Worm (Caenorhabditis elegans) whole organism, L4 larva: ENCODE data around the gene nhr-176.

Source experiments
- F44E2.7 ChIP-seq: fragments of 200-800 bp; sonication (Bioruptor generic); IDR thresholded peaks from 2 replicates; pipeline ENCODE4 v2.1.2; 2022; ENCODE audit warnings: missing genetic modification characterization, missing compliant biosample characterization
- T26A8.4 ChIP-seq: fragments of 200-800 bp; sonication (Bioruptor generic); IDR thresholded peaks from 2 replicates; pipeline ENCODE4 v1.3.6; 2022; ENCODE audit warnings: missing genetic modification characterization, missing compliant biosample characterization
- ZK546.5 ChIP-seq, 2 experiments: sonication (generic microtip); optimal IDR thresholded peaks; 2 replicates each; lab custom pipeline; 2017; ENCODE audit warnings: missing biosample characterization in 2 of 2, missing genetic modification characterization in 2 of 2
- aha-1 ChIP-seq: fragments of 150-350 bp; peaks from one replicate; lab custom pipeline; 2014; ENCODE audit warnings: missing biosample characterization, missing genetic modification characterization
- aly-2 ChIP-seq: sonication (generic microtip); optimal IDR thresholded peaks from 2 replicates; lab custom pipeline; 2018; ENCODE audit warnings: missing biosample characterization, missing genetic modification characterization
- ama-1 ChIP-seq: fragments of 150-350 bp; optimal IDR thresholded peaks from 2 replicates; lab custom pipeline; 2014; ENCODE audit warnings: inconsistent platforms, mixed read lengths
- ceh-82 ChIP-seq: sonication (generic microtip); optimal IDR thresholded peaks from 2 replicates; lab custom pipeline; 2017; ENCODE audit warnings: missing biosample characterization, missing genetic modification characterization
- ces-1 ChIP-seq: fragments of 150-350 bp; sonication (generic microtip); optimal IDR thresholded peaks from 4 replicates; lab custom pipeline; 2014; ENCODE audit warnings: missing biosample characterization, missing genetic modification reagents, missing genetic modification characterization
- ctbp-1 ChIP-seq: fragments of 200-800 bp; sonication (Bioruptor generic); IDR thresholded peaks from 2 replicates; pipeline ENCODE4 v1.3.6; 2022; ENCODE audit warnings: missing genetic modification reagents, missing genetic modification characterization, missing compliant biosample characterization
- daf-8 ChIP-seq: fragments of 200-800 bp; sonication (Bioruptor generic); IDR thresholded peaks from 2 replicates; pipeline ENCODE4 v1.3.6; 2022; ENCODE audit warnings: missing genetic modification characterization, missing compliant biosample characterization
- duxl-1 ChIP-seq: sonication (generic microtip); optimal IDR thresholded peaks from 2 replicates; lab custom pipeline; 2016; ENCODE audit warnings: mild to moderate bottlenecking, missing genetic modification characterization, moderate library complexity, missing compliant biosample characterization; ENCODE audit not compliant: poor library complexity
- gei-8 ChIP-seq: fragments of 200-800 bp; sonication (Bioruptor generic); optimal IDR thresholded peaks from 2 replicates; lab custom pipeline; 2018; ENCODE audit warnings: mild to moderate bottlenecking, missing genetic modification characterization, missing compliant biosample characterization
- hif-1 ChIP-seq, 2 experiments: sonication (generic microtip); optimal IDR thresholded peaks; 2 replicates each; lab custom pipeline; 2016 to 2017; ENCODE audit warnings: missing compliant biosample characterization in 2 of 2, missing genetic modification characterization in 2 of 2, missing genetic modification reagents in 2 of 2, missing genotype in 2 of 2, mild to moderate bottlenecking in 1 of 2
- lsy-2 ChIP-seq, 2 experiments: fragments of 150-350 bp in 1 of 2; sonication (generic microtip) in 1 of 2; optimal IDR thresholded peaks; 2 replicates each; lab custom pipeline; 2014 to 2017; ENCODE audit warnings: missing biosample characterization in 2 of 2, missing genetic modification characterization in 2 of 2
- madf-5 ChIP-seq, 2 experiments: fragments of 200-800 bp; sonication (Bioruptor generic); IDR thresholded peaks; 2 replicates each; pipeline ENCODE4 v1.3.6; 2022; ENCODE audit warnings: missing compliant biosample characterization in 2 of 2, missing genetic modification characterization in 2 of 2
- madf-9 ChIP-seq: fragments of 200-800 bp; sonication (Bioruptor generic); conservative IDR thresholded peaks from 2 replicates; pipeline ENCODE4 v1.3.6; 2022; ENCODE audit warnings: missing genetic modification reagents, missing genetic modification characterization, missing compliant biosample characterization
- nhr-11 ChIP-seq: fragments of 150-350 bp; optimal IDR thresholded peaks from 2 replicates; lab custom pipeline; 2014; ENCODE audit warnings: missing biosample characterization, missing genetic modification characterization
- nhr-111 ChIP-seq: fragments of 200-800 bp; sonication (Bioruptor generic); optimal IDR thresholded peaks from 2 replicates; lab custom pipeline; 2018; ENCODE audit warnings: mild to moderate bottlenecking, missing genetic modification characterization, missing compliant biosample characterization
- nhr-237 ChIP-seq: sonication (generic microtip); optimal IDR thresholded peaks from 2 replicates; lab custom pipeline; 2017; ENCODE audit warnings: missing biosample characterization, missing genetic modification characterization
- nhr-41 ChIP-seq: fragments of 200-800 bp; sonication (Bioruptor generic); IDR thresholded peaks from 2 replicates; pipeline ENCODE4 v1.3.6; 2022; ENCODE audit warnings: missing genetic modification reagents, missing genetic modification characterization, missing compliant biosample characterization
- nhr-48 ChIP-seq: sonication (generic microtip); optimal IDR thresholded peaks from 2 replicates; lab custom pipeline; 2016; ENCODE audit warnings: mild to moderate bottlenecking, missing genetic modification characterization, missing compliant biosample characterization
- nhr-77 ChIP-seq: fragments of 150-350 bp; optimal IDR thresholded peaks from 2 replicates; lab custom pipeline; 2014; ENCODE audit warnings: missing biosample characterization, missing genetic modification characterization
- rbr-2 ChIP-seq: sonication (generic microtip); optimal IDR thresholded peaks from 2 replicates; lab custom pipeline; 2016; ENCODE audit warnings: missing genotype, missing genetic modification characterization, missing compliant biosample characterization
- sdz-12 ChIP-seq: fragments of 200-800 bp; sonication (Bioruptor generic); optimal IDR thresholded peaks from 2 replicates; lab custom pipeline; 2018; ENCODE audit warnings: mild to moderate bottlenecking, missing genetic modification characterization, missing compliant biosample characterization
- set-16 ChIP-seq: fragments of 200-800 bp; sonication (Bioruptor generic); IDR thresholded peaks from 2 replicates; pipeline ENCODE4 v1.3.6; 2022; ENCODE audit warnings: missing genetic modification reagents, missing genetic modification characterization, missing compliant biosample characterization
- skn-1 ChIP-seq: fragments of 150-350 bp; optimal IDR thresholded peaks from 2 replicates; lab custom pipeline; 2014; ENCODE audit warnings: missing biosample characterization, missing genetic modification characterization
- snpc-1.2 ChIP-seq: fragments of 200-800 bp; sonication (Bioruptor generic); IDR thresholded peaks from 2 replicates; pipeline ENCODE4 v1.3.6; 2022; ENCODE audit warnings: missing genetic modification reagents, missing genetic modification characterization, missing compliant biosample characterization
- tag-97 ChIP-seq: fragments of 200-800 bp; sonication (Bioruptor generic); IDR thresholded peaks from 2 replicates; pipeline ENCODE4 v1.3.6; 2022; ENCODE audit warnings: missing genetic modification characterization, missing compliant biosample characterization
- unc-39 ChIP-seq: sonication (generic microtip); optimal IDR thresholded peaks from 2 replicates; lab custom pipeline; 2017; ENCODE audit warnings: missing biosample characterization, missing genetic modification characterization
- unc-62 ChIP-seq, 3 experiments: fragments of 150-350 bp in 1 of 3; sonication (generic microtip); optimal IDR thresholded peaks in 2 of 3; peaks in 1 of 3; 1 replicate in 1 of 3; 2 replicates in 2 of 3; lab custom pipeline; 2014 to 2017; ENCODE audit warnings: missing biosample characterization in 3 of 3, missing genetic modification characterization in 3 of 3, missing genetic modification reagents in 3 of 3, missing genotype in 1 of 3
- zfp-3 ChIP-seq: fragments of 200-800 bp; sonication (Bioruptor generic); conservative IDR thresholded peaks from 2 replicates; pipeline ENCODE4 v1.3.6; 2022; ENCODE audit warnings: missing genetic modification reagents, missing genetic modification characterization, missing compliant biosample characterization
- zip-11 ChIP-seq: fragments of 200-800 bp; sonication (Bioruptor generic); IDR thresholded peaks from 2 replicates; pipeline ENCODE4 v1.3.6; 2022; ENCODE audit warnings: missing genetic modification characterization, missing compliant biosample characterization
- ztf-7 ChIP-seq: fragments of 150-350 bp; optimal IDR thresholded peaks from 2 replicates; lab custom pipeline; 2014; ENCODE audit warnings: missing biosample characterization, missing genetic modification characterization

Gene nhr-176

DNA sequence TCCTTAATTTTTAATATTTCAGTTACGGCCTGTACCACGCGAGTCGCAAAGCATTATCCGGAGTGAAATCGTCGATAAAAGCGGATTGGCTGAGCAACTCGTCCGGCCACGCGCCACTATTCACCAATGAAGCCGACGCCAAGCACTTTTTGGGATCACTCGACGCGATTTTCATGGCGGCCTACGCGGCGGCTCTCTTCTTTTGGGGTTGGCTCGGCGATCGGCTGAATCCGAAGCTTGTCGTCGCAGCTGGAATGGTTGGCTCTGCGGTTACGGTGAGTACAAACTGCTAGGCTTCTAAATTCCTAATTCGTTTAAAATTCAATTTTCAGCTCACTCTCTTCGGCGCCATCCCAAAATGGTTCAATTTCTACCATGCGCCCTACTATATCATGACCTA, 46.2 kb upstream of the nhr-176 start:
- TF ChIP-seq set-16 (GFP tag; lab: Robert Waterston, UW) (peak; percentile 67), ama-1 (lab: Kevin White, UChicago) (no peak)

DNA sequence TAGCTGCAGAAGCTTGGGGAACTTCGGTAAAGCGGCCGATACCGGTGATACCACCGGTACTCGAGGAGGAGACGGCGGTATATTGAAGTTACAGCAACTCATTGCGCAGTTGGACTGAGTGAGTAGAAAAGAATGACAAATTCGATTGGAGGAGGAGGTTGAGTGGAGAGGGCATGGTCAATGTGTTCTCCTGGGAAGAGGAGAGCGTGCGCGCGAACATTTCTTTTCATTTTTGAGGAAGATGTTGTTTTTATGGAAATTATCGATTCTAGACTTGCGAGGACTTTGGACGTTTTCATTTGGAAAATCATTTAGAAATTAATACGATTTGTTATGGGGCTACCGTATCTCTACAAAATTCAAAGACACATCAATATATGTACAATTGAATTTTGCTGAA, 41.9 kb upstream of the nhr-176 start:
- TF ChIP-seq daf-8 (GFP tag; lab: Robert Waterston, UW) = no peak
- no peak for TF ChIP-seq ces-1 (GFP tag; lab: Kevin White, UChicago)
- TF ChIP-seq gei-8 = no peak
- no peak for TF ChIP-seq ztf-7 (tag; lab: Kevin White, UChicago)
- TF ChIP-seq nhr-11 (tag; lab: Kevin White, UChicago) = no peak
- TF ChIP-seq nhr-48 (tag; lab: Kevin White, UChicago) = no peak

DNA sequence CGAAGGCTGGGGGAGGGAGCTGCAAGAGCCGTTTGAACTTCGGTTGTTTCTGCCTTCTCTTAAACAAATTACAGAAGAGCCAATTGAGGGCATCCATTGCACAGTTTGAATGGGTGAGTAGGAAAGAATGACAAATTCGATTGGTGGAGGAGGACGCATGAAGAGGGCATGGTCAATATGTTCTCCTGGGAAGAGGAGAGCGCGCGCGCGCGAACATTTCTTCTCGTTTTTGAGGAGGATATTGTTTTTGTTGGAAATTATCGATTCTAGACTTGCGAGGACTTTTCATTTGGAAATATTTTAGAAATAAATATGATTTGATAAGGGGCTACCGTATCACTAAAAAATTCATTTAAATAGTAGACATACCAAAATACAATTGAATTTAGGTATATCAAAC, 39.6 kb upstream of the nhr-176 start, which contains the start of gene T10C6.7:
Gene T10C6.7 (minus strand): TSS at position 143 of the 400 bp plus-strand sequence.
- no peak for TF ChIP-seq lsy-2 (tag; optimal IDR thresholded peaks at IDR 0.05; lab: Kevin White, UChicago)
- no peak for TF ChIP-seq unc-39 (tag; lab: Kevin White, UChicago)
- no peak for TF ChIP-seq ces-1 (GFP tag; lab: Kevin White, UChicago)
- no peak for TF ChIP-seq ctbp-1
- TF ChIP-seq, all 104 proteins: peak for 0

DNA sequence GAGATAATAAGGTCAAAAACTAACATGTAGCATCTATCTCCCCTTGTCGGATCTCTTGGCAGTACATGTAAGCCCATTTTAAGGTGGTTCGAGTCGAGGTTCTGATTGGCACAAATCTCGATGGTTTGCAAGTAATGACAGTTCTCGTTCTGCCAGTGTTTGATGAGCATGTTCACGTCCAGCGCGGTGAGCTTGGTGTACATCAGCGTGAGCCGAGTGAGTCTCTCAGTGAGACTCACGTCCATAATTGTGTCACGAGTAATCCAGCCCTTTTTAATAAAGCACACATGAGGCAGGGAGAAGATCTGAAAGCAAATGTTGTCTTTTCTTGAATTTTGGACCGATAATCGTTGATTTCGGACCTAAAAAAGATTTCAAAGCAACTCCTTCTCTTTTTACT, 38.4 kb upstream of the nhr-176 start, which contains the start of gene T10C6.16:
Gene T10C6.16 (minus strand): TSS at position 245 of the 400 bp plus-strand sequence.
- TF ChIP-seq zip-11 = no peak
- 0 out of 2 replicates have a peak, but pooled peaks have one; percentile 8 for TF ChIP-seq snpc-1.2
- peak in 1 of 2 experiments; percentile 97 for TF ChIP-seq unc-62 (GFP tag; optimal IDR thresholded peaks at IDR 0.05 in 1 of 2; lab: Kevin White, UChicago)
- TF ChIP-seq unc-62 (tag; optimal IDR thresholded peaks at IDR 0.05; lab: Kevin White, UChicago) = no peak
- TF ChIP-seq aha-1 = peak; percentile 79
- no peak for TF ChIP-seq duxl-1 (tag; lab: Kevin White, UChicago)

DNA sequence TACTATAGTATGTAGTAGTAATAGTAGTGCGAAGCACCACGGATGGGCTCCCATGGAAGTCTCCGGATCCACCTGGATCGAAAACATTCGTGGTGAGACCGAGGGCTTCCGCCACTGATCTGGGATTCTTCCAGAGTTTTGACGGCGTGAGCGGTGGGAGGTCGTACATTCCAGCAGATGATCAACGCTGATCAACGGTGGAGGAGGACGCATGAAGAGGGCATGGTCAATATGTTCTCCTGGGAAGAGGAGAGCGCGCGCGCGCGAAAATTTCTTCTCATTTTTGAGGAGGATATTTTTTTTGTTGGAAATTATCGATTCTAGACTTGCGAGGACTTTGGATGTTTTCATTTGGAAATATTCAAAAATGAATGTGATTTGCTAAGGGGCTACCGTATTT, 37.6 kb upstream of the nhr-176 start:
- TF ChIP-seq hif-1 (tag; optimal IDR thresholded peaks at IDR 0.05; lab: Kevin White, UChicago) = no peak
- no peak for TF ChIP-seq nhr-41
- TF ChIP-seq set-16 (GFP tag; lab: Robert Waterston, UW) = peak; percentile 54

DNA sequence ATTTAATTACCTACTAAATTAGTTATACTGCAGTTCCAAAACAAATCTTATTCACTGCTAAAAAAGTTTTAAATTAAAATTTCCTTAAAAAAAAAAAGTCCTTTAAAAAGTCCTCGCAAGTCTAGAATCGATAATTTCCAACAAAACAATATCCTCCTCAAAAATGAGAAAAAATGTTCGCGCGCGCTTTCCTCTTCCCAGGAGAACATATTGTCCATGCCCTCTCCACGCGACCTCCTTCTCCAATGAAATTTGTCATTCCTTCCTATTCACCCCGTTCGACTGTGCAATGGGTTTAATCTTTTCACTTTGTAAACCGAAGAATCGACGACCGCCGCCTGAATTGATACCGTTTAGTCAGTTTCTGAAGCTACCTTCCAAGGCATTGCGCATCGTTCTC, 35.0 kb upstream of the nhr-176 start, which contains the start of gene T10C6.10:
Gene T10C6.10 (plus strand): TSS at position 248 of the 400 bp plus-strand sequence.
- TF ChIP-seq ceh-82 (tag; lab: Kevin White, UChicago) (no peak), tag-97 (no peak), nhr-237 (tag; lab: Kevin White, UChicago) (no peak), unc-39 (tag; lab: Kevin White, UChicago) (no peak), T26A8.4 (GFP tag; lab: Robert Waterston, UW) (no peak), ZK546.5 (tag; optimal IDR thresholded peaks at IDR 0.05; lab: Kevin White, UChicago) (no peak), madf-5 (GFP tag; IDR thresholded peaks at IDR 0.05; lab: Robert Waterston, UW) (no peak), zfp-3 (GFP tag; lab: Robert Waterston, UW) (no peak), nhr-77 (tag; lab: Kevin White, UChicago) (no peak), F44E2.7 (GFP tag; lab: Robert Waterston, UW) (no peak), madf-9 (GFP tag; lab: Robert Waterston, UW) (no peak), nhr-111 (no peak), rbr-2 (no peak), nhr-11 (tag; lab: Kevin White, UChicago) (no peak), ctbp-1 (no peak), skn-1 (tag; lab: Kevin White, UChicago) (no peak), aly-2 (tag; lab: Kevin White, UChicago) (no peak), sdz-12 (GFP tag; lab: Kevin White, UChicago) (no peak)
